Worm (Caenorhabditis elegans): ENCODE data around the gene ergi-1.

Gene ergi-1

DNA sequence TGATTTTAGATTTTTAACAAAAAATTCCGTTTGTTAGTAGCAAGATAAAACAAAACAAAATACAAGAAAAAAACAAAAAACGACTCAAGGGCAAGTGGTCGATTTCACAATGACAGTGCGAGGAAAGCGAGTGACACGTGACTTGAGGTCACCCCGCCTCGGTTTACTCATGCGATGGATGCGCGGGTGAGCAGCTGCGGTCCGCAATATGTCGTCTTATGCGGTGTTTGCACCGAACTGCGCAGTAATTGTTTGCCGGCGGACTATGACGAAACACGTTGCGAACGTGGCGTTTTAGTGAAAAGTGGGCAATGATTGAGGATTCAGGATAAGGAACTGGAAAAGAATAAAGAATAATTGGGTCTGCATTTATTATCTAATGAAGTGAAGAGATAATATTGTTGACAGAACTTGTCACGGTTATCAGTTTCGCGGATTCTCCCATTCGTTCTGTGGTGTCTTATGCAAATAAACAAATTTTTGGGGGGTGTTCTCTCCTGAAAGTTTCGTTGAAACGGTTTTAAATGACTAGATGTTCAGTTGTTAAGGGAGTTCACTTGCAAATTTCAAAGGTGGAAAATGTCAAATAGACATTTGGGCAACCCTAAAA lies 36.4 kb upstream of the ergi-1 start:
- no peak for TF ChIP-seq elt-1 (tag; optimal IDR thresholded peaks at IDR 0.05; ENCODE audit: borderline replicate concordance, insufficient read depth)
- no peak for TF ChIP-seq blmp-1 (tag; optimal IDR thresholded peaks at IDR 0.05)
- no peak for TF ChIP-seq sptf-1 (tag; optimal IDR thresholded peaks at IDR 0.05)
- no peak for TF ChIP-seq ham-2 (GFP tag; optimal IDR thresholded peaks at IDR 0.05)
- TF ChIP-seq flh-1 (GFP tag; optimal IDR thresholded peaks at IDR 0.05), result no peak
- peak; percentile 34 for TF ChIP-seq ces-1 (GFP tag; optimal IDR thresholded peaks at IDR 0.05)
- TF ChIP-seq drap-1 (GFP tag; optimal IDR thresholded peaks at IDR 0.05), result peak; percentile 5
- TF ChIP-seq unc-39 (tag; optimal IDR thresholded peaks at IDR 0.05), result peak; percentile 0
- TF ChIP-seq lin-32 (GFP tag; optimal IDR thresholded peaks at IDR 0.05), result peak; percentile 62
- no peak for TF ChIP-seq tbx-8 (GFP tag; optimal IDR thresholded peaks at IDR 0.05)
- TF ChIP-seq ceh-43 (GFP tag; optimal IDR thresholded peaks at IDR 0.05), result no peak
- TF ChIP-seq cnd-1 (tag; optimal IDR thresholded peaks at IDR 0.05), result peak; percentile 80
- no peak for TF ChIP-seq pha-4 (tag; optimal IDR thresholded peaks at IDR 0.05)
- no peak for TF ChIP-seq nhr-12 (tag; optimal IDR thresholded peaks at IDR 0.05)
- TF ChIP-seq nhr-2 (tag; optimal IDR thresholded peaks at IDR 0.05), result peak; percentile 92
- no peak for TF ChIP-seq nhr-237 (tag; optimal IDR thresholded peaks at IDR 0.05)
- TF ChIP-seq lsy-2 (tag; optimal IDR thresholded peaks at IDR 0.05), result no peak
- TF ChIP-seq M03D4.4 (tag; optimal IDR thresholded peaks at IDR 0.05), result peak; percentile 26
- TF ChIP-seq snpc-4 (tag; optimal IDR thresholded peaks at IDR 0.05), result no peak
- peak; percentile 31 for TF ChIP-seq mls-2 (tag; optimal IDR thresholded peaks at IDR 0.05)
- TF ChIP-seq zip-8 (tag; optimal IDR thresholded peaks at IDR 0.05), result no peak
- no peak for TF ChIP-seq unc-62 (GFP tag; optimal IDR thresholded peaks at IDR 0.05)
- TF ChIP-seq mep-1 (tag; optimal IDR thresholded peaks at IDR 0.05), result peak; percentile 49
- no peak for TF ChIP-seq ceh-83 (GFP tag; optimal IDR thresholded peaks at IDR 0.05)
- peak; percentile 82 for TF ChIP-seq hlh-1 (tag; optimal IDR thresholded peaks at IDR 0.05)
- TF ChIP-seq lin-13 (tag; optimal IDR thresholded peaks at IDR 0.05), result peak; percentile 78
- no peak for TF ChIP-seq elt-3 (tag; optimal IDR thresholded peaks at IDR 0.05)
- TF ChIP-seq sem-2 (GFP tag; optimal IDR thresholded peaks at IDR 0.05), result no peak
- TF ChIP-seq mab-5 (tag; optimal IDR thresholded peaks at IDR 0.05), result no peak
- TF ChIP-seq nhr-76 (tag; optimal IDR thresholded peaks at IDR 0.05), result no peak
- no peak for TF ChIP-seq ztf-11 (tag; optimal IDR thresholded peaks at IDR 0.05)

DNA sequence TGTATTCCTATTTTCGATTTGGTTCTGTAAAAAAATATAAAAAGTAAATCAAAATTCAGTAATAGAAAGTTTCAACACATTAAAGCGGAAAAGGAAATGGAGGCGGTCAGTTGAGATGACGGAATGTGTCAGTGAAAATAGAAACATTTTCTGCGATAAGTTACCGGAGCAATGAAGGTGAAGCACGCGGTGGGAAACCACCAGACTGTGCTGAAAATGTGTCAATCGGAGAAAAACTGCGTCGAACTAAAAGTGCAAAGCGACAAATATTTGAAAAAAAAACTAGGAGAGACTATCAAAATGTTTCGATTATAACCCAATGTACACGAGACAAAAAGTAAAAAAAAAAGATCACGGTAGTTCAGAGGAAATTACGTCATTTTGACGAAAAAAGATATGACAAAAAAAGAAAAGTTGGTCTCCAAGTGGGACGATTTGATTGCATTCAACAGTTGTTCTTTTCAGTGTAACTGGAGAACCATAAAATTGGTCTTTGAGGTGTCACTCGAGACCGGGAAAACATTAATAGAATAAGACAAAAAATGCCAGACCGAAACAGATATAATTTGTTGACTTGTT lies 35.4 kb upstream of the ergi-1 start, which contains the start of gene acl-4:
TSS of gene acl-4 (minus strand) at position 27 of the 579 bp plus-strand sequence.
- no peak for TF ChIP-seq ztf-11 (tag; optimal IDR thresholded peaks at IDR 0.05)
- no peak for TF ChIP-seq tbx-8 (GFP tag; optimal IDR thresholded peaks at IDR 0.05)
- no peak for TF ChIP-seq blmp-1 (tag; optimal IDR thresholded peaks at IDR 0.05)
- TF ChIP-seq unc-120 (tag; optimal IDR thresholded peaks at IDR 0.05; ENCODE audit: poor library complexity, severe bottlenecking), result no peak
- no peak for TF ChIP-seq sem-2 (GFP tag; optimal IDR thresholded peaks at IDR 0.05)
- no peak for TF ChIP-seq ceh-83 (GFP tag; optimal IDR thresholded peaks at IDR 0.05)
- TF ChIP-seq nhr-237 (tag; optimal IDR thresholded peaks at IDR 0.05), result no peak
- TF ChIP-seq unc-62 (GFP tag; optimal IDR thresholded peaks at IDR 0.05), result no peak
- TF ChIP-seq nhr-2 (tag; optimal IDR thresholded peaks at IDR 0.05), result no peak
- no peak for TF ChIP-seq ceh-39 (tag; optimal IDR thresholded peaks at IDR 0.05)
- no peak for TF ChIP-seq flh-1 (GFP tag; optimal IDR thresholded peaks at IDR 0.05)
- TF ChIP-seq unc-39 (tag; optimal IDR thresholded peaks at IDR 0.05), result no peak

DNA sequence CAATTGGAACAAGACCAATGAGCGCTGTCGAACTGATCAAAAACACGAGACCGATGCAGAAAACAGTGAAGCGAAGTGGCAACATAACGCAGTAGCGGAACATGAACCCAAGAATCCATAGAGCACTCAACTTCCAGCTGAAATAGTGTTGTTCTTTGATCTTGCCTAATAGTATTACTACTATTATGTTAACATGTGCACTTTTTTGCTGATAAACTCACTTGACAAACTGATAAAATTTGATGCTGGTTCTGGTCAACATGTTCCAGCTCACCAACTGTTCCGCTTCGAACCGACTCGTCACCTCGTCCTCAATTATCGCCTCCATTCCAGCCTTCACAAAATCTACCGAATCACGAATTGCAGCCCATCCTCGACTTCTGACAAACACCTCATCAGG lies 33.2 kb upstream of the ergi-1 start:
- TF ChIP-seq ceh-43 (GFP tag; optimal IDR thresholded peaks at IDR 0.05), result no peak
- no peak for TF ChIP-seq lin-13 (tag; optimal IDR thresholded peaks at IDR 0.05)
- TF ChIP-seq drap-1 (GFP tag; optimal IDR thresholded peaks at IDR 0.05), result no peak
- TF ChIP-seq ztf-11 (tag; optimal IDR thresholded peaks at IDR 0.05), result no peak
- TF ChIP-seq cnd-1 (tag; optimal IDR thresholded peaks at IDR 0.05), result no peak
- TF ChIP-seq snpc-4 (tag; optimal IDR thresholded peaks at IDR 0.05), result no peak
- TF ChIP-seq nhr-76 (tag; optimal IDR thresholded peaks at IDR 0.05), result no peak
- TF ChIP-seq ces-1 (GFP tag; optimal IDR thresholded peaks at IDR 0.05), result no peak
- no peak for TF ChIP-seq ham-2 (GFP tag; optimal IDR thresholded peaks at IDR 0.05)

DNA sequence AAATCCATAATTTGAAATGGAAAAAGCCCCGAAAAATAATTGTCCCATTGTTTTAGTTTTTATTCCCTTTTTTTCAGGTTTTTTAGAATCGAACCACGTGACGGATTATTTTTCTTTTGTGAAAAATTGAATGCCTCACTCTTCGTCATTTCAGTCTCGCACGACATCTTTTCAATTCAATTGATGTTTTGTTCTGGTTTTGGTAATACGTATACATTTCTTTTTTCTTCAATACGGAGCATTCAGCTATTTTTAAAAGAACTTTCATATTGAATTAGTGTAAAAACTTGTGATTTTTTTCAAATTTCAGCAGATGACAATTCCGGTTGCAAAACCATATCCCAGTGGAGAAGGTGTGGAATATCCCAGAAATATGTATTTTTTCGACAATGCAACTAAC lies 29.7 kb upstream of the ergi-1 start, which contains the start of gene F49H12.7:
TSS of gene F49H12.7 (plus strand) at position 301 of the 400 bp plus-strand sequence.
- no peak for TF ChIP-seq pha-4 (tag; optimal IDR thresholded peaks at IDR 0.05)
- TF ChIP-seq sptf-1 (tag; optimal IDR thresholded peaks at IDR 0.05), result no peak
- TF ChIP-seq drap-1 (GFP tag; optimal IDR thresholded peaks at IDR 0.05), result no peak
- TF ChIP-seq lin-32 (GFP tag; optimal IDR thresholded peaks at IDR 0.05), result no peak
- no peak for TF ChIP-seq ceh-39 (tag; optimal IDR thresholded peaks at IDR 0.05)
